Worm (Caenorhabditis elegans): ENCODE data around the gene irld-40.

ce11 chrV:1623429-1623828 lies 38.9 kb upstream of the irld-40 start:
- TF ChIP-seq ceh-36 (tag; optimal IDR thresholded peaks at IDR 0.05) (no peak), ama-1 (optimal IDR thresholded peaks at IDR 0.05) (no peak), F13C5.2 (tag; optimal IDR thresholded peaks at IDR 0.05) (no peak), hmbx-1 (tag; optimal IDR thresholded peaks at IDR 0.05) (no peak), tra-4 (tag; optimal IDR thresholded peaks at IDR 0.05) (no peak), scrt-1 (GFP tag; IDR thresholded peaks at IDR 0.05) (no peak), hmg-4 (GFP tag; optimal IDR thresholded peaks at IDR 0.05) (no peak), ets-7 (tag; optimal IDR thresholded peaks at IDR 0.05) (no peak), tbx-11 (GFP tag; IDR thresholded peaks at IDR 0.05) (no peak), sea-1 (GFP tag; conservative IDR thresholded peaks at IDR 0.05) (no peak), tbx-37 (GFP tag; conservative IDR thresholded peaks at IDR 0.05) (no peak), hnd-1 (tag; optimal IDR thresholded peaks at IDR 0.05) (no peak)

Measured in whole organism, early embryonic.